Worm (Caenorhabditis elegans): ENCODE data around the gene F20B6.10.

F20B6.10 gene

DNA sequence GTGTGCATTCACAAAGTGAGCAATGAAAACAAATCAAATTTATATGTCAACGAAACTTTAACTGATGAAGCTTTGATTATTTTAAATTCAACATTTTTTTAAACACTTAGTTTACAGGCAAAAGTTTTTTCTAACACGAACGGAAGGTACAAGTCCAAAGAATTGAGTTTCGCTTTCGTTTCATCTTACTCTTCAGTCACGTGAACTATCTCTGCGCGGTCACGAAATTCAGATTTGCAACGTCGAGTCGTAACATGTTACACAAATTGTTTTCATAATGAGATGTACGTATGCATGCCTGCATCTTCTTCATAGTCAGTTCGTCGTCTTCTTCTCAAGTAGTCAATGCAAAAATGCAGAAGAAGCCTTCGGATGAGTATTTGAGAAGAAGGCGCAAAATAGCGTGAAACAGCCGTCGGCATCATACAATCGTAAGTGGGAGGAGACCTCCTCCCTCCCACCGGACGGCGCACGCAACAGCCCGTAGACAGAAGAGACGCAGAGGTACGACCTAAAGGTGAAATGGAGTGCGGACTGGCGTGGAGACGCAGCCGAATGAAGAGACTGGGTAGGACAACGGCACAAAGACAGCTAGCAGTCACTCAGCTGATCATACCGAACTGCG is 48.4 kb upstream of the F20B6.10 start, which contains the start of gene coel-1 (continued):
- TF ChIP-seq cebp-2 (GFP tag; IDR thresholded peaks at IDR 0.05) (no peak), pha-4 (tag; optimal IDR thresholded peaks at IDR 0.05) (no peak), egl-44 (GFP tag; IDR thresholded peaks at IDR 0.05) (no peak), nhr-27 (tag; optimal IDR thresholded peaks at IDR 0.05) (no peak)

DNA sequence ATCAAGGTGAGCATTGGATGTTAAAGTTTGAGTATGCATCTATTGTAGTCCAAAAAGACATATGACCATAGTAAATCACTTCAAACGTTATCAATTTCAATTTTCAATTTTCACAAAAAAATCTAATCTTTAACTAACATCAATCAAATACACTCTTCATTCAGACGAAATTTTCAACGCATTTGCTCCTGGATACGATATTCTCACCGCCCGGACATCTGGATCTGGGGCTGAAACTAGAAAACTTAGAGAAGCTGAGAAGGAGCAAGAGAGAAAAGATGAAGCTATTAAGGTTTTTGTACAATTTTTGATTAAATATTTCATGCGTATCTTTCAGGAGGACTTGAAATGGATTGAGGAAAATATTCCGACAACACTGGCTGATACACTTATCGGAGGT is 46.8 kb upstream of the F20B6.10 start:
- TF ChIP-seq atf-7 (tag; optimal IDR thresholded peaks at IDR 0.05) (no peak), lir-1 (GFP tag; conservative IDR thresholded peaks at IDR 0.05) (no peak), lin-26 (GFP tag; IDR thresholded peaks at IDR 0.05) (no peak), sdz-38 (tag; optimal IDR thresholded peaks at IDR 0.05) (no peak), sea-2 (GFP tag; IDR thresholded peaks at IDR 0.05) (no peak), dpl-1 (GFP tag; optimal IDR thresholded peaks at IDR 0.05) (no peak), let-607 (tag; optimal IDR thresholded peaks at IDR 0.05) (no peak), egrh-3 (GFP tag; IDR thresholded peaks at IDR 0.05) (no peak)

DNA sequence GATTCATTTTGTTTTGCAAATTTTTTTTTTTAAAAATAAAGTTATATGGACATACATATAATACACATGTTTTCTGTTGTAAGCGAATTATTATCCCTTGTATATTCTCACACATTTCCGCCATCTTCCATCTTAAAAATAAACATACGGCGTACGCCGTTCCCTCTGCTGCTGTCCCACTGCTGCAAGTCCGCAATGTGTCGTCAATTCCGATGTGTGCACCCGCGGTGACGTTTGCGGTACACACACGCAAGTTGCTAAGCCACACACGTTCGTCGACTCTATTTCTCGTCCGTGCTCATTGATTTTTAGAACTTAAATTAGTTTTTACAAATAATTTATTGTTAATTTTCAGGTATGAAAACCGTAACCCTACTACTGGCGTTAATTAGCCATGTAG is 43.3 kb upstream of the F20B6.10 start, which contains the start of gene C52B9.4:
C52B9.4 (plus strand) TSS at position 356 of the 400 bp plus-strand sequence.
- peak; percentile 56; the same call in 1 of the 2 replicates for TF ChIP-seq hmg-1.2 (GFP tag; IDR thresholded peaks at IDR 0.05)
- TF ChIP-seq F22D6.2 (tag; optimal IDR thresholded peaks at IDR 0.05) = no peak
- no peak for TF ChIP-seq fkh-3 (tag; optimal IDR thresholded peaks at IDR 0.05)
- TF ChIP-seq attf-5 (GFP tag; optimal IDR thresholded peaks at IDR 0.05) = peak; percentile 19
- no peak for TF ChIP-seq ztf-22 (GFP tag; optimal IDR thresholded peaks at IDR 0.05)
- peak; percentile 16 for TF ChIP-seq nhr-80 (tag; optimal IDR thresholded peaks at IDR 0.05)
- TF ChIP-seq mcd-1 (GFP tag; IDR thresholded peaks at IDR 0.05) = no peak
- TF ChIP-seq snpc-1.1 (tag; optimal IDR thresholded peaks at IDR 0.05; ENCODE audit: insufficient read depth) = no peak
- peak in 1 of 2 experiments; percentile 8 for TF ChIP-seq let-607 (tag; optimal IDR thresholded peaks at IDR 0.05)
- TF ChIP-seq ztf-6 (GFP tag; IDR thresholded peaks at IDR 0.05) = no peak
- TF ChIP-seq tbp1 (GFP tag; optimal IDR thresholded peaks at IDR 0.05) = no peak
- no peak for TF ChIP-seq hrde-1 (tag; optimal IDR thresholded peaks at IDR 0.05; ENCODE audit: borderline replicate concordance)
- no peak for TF ChIP-seq Y53G8AR.9 (GFP tag; conservative IDR thresholded peaks at IDR 0.05)
- TF ChIP-seq madf-3 (GFP tag; IDR thresholded peaks at IDR 0.05) = no peak
- TF ChIP-seq aptf-2 (GFP tag; conservative IDR thresholded peaks at IDR 0.05) = 0 out of 2 replicates have a peak, but pooled peaks have one; percentile 47
- no peak for TF ChIP-seq dox-1 (GFP tag; IDR thresholded peaks at IDR 0.05)
- TF ChIP-seq tlf-1 (GFP tag; optimal IDR thresholded peaks at IDR 0.05) = no peak
- TF ChIP-seq sptf-2 (GFP tag; optimal IDR thresholded peaks at IDR 0.05) = no peak
- peak; percentile 28 for TF ChIP-seq lin-40 (tag; optimal IDR thresholded peaks at IDR 0.05)
- TF ChIP-seq F52B5.7 (tag; optimal IDR thresholded peaks at IDR 0.05) = no peak
- no peak for TF ChIP-seq F37B4.10 (GFP tag; IDR thresholded peaks at IDR 0.05)
- no peak for TF ChIP-seq mes-4 (tag; optimal IDR thresholded peaks at IDR 0.05)

DNA sequence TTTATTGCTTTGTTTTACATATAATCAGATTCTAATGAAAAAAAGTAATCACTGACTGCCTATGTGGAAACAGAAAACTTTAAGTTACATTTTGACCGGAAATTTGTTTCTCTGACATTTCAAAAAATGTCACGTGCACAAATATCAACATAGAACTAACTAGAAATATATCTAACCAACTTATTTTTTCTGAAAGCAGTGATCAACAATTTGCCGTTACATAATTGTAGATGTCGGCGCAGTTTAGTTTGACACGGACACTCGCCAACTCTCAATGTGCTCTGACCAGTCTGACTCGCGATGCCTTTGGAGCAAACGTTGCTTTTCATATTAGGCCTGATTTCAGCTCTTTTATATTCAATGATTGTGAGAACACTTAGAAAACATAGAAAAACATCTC is 39.8 kb upstream of the F20B6.10 start, which contains the start of gene srv-6:
srv-6 (plus strand) TSS at position 301 of the 400 bp plus-strand sequence.
- TF ChIP-seq F22D6.2 (tag; optimal IDR thresholded peaks at IDR 0.05) (no peak), sdz-38 (tag; optimal IDR thresholded peaks at IDR 0.05) (no peak), bed-1 (GFP tag; IDR thresholded peaks at IDR 0.05) (no peak), Y79H2A.3 (GFP tag; conservative IDR thresholded peaks at IDR 0.05) (no peak), atf-7 (tag; optimal IDR thresholded peaks at IDR 0.05) (no peak), athp-1 (tag; optimal IDR thresholded peaks at IDR 0.05) (no peak), hmg-20 (GFP tag; IDR thresholded peaks at IDR 0.05) (no peak), attf-6 (GFP tag; IDR thresholded peaks at IDR 0.05) (no peak), cebp-1 (GFP tag; IDR thresholded peaks at IDR 0.05) (no peak), cebp-1 (tag; optimal IDR thresholded peaks at IDR 0.05) (no peak), ceh-40 (GFP tag; IDR thresholded peaks at IDR 0.05) (no peak), lin-35 (GFP tag; optimal IDR thresholded peaks at IDR 0.05) (no peak), ceh-100 (GFP tag; IDR thresholded peaks at IDR 0.05) (no peak)
